Worm (Caenorhabditis elegans) whole organism, midembryonic: Measurements from ENCODE around the gene abi-1.

Experiments used
- flt-1 ChIP-seq: fragments of 200-800 bp; sonication (Bioruptor generic); IDR thresholded peaks from 2 replicates; pipeline ENCODE4 v1.3.6; 2022; ENCODE audit warnings: missing genetic modification characterization, missing compliant biosample characterization
- klf-2 ChIP-seq: fragments of 200-800 bp; sonication (Bioruptor generic); conservative IDR thresholded peaks from 2 replicates; pipeline ENCODE4 v1.3.6; 2022; ENCODE audit warnings: missing genetic modification reagents, missing genetic modification characterization, missing compliant biosample characterization
- ref-1 ChIP-seq: fragments of 200-800 bp; sonication (Bioruptor generic); conservative IDR thresholded peaks from 2 replicates; pipeline ENCODE4 v1.3.6; 2022; ENCODE audit warnings: missing genetic modification reagents, missing genetic modification characterization, missing compliant biosample characterization
- ztf-23 ChIP-seq: fragments of 200-800 bp; sonication (Bioruptor generic); IDR thresholded peaks from 2 replicates; pipeline ENCODE4 v1.3.6; 2022; ENCODE audit warnings: missing genetic modification reagents, missing genetic modification characterization, missing compliant biosample characterization
- ztf-29 ChIP-seq: fragments of 200-800 bp; sonication (Bioruptor generic); IDR thresholded peaks from 2 replicates; pipeline ENCODE4 v1.3.6; 2022; ENCODE audit warnings: missing genetic modification reagents, missing genetic modification characterization, missing compliant biosample characterization

- TF ChIP-seq ztf-23 (GFP tag; lab: Robert Waterston, UW) (no peak), ref-1 (no peak), flt-1 (GFP tag; lab: Robert Waterston, UW) (no peak), ztf-29 (GFP tag; lab: Robert Waterston, UW) (no peak), klf-2 (no peak)
Measured at ce11 chrIII:5730041-5730440, 37.5 kb upstream of the abi-1 start.
